Worm (Caenorhabditis elegans): ENCODE measurements around the gene ZK418.6.

- TF ChIP-seq nfya-1 (tag; optimal IDR thresholded peaks at IDR 0.05; ENCODE audit: insufficient read depth) (no peak), nhr-12 (tag; optimal IDR thresholded peaks at IDR 0.05) (no peak), fos-1 (tag; optimal IDR thresholded peaks at IDR 0.05) (no peak)
These were observed 23.3 kb upstream of the ZK418.6 start for ce11 chrIII:7101814-7102477.

Data from whole organism, L3 larva.